Worm (Caenorhabditis elegans) whole organism, L4/young adult: ENCODE data around the gene ceh-39.
A peak's percentile ranks its signal among the peaks of the same experiment; 100 is the strongest.

Experiments used
- W03F9.2 ChIP-seq: fragments of 150-350 bp; optimal IDR thresholded peaks from 2 replicates; lab custom pipeline; 2014; ENCODE audit warnings: missing biosample characterization, missing genetic modification characterization
- dao-5 ChIP-seq: sonication (generic microtip); optimal IDR thresholded peaks from 2 replicates; lab custom pipeline; 2016; ENCODE audit warnings: missing genotype, missing genetic modification characterization, moderate library complexity, missing compliant biosample characterization
- him-1 ChIP-seq: sonication (generic microtip); optimal IDR thresholded peaks from 2 replicates; lab custom pipeline; 2016; ENCODE audit warnings: missing genotype, missing genetic modification reagents, missing genetic modification characterization, missing compliant biosample characterization

ceh-39 gene

ce11 chrX:1850525-1850924, 5.4 kb downstream of the ceh-39 start:
- TF ChIP-seq dao-5 (no peak), him-1 (no peak), W03F9.2 (tag; lab: Kevin White, UChicago) (no peak)

- TF ChIP-seq him-1 (no peak), dao-5 (no peak), W03F9.2 (tag; lab: Kevin White, UChicago) (no peak)
Measured at ce11 chrX:1848575-1848974, 7.4 kb downstream of the ceh-39 start, which contains the start of gene ceh-41. Gene ceh-41 (minus strand): TSS chrX:1848675.

- TF ChIP-seq him-1: no peak
- TF ChIP-seq dao-5: no peak
- no peak for TF ChIP-seq W03F9.2 (tag; lab: Kevin White, UChicago)
Measured at ce11 chrX:1847685-1848084, 8.3 kb downstream of the ceh-39 start.

- no peak for TF ChIP-seq him-1
- TF ChIP-seq dao-5: no peak
- no peak for TF ChIP-seq W03F9.2 (tag; lab: Kevin White, UChicago)
Measured at ce11 chrX:1845493-1845892, 10.5 kb downstream of the ceh-39 start, which contains the start of gene T26C11.4. Gene T26C11.4 (minus strand): TSS chrX:1845546.

ce11 chrX:1837703-1838102, 18.3 kb downstream of the ceh-39 start:
- TF ChIP-seq dao-5 (peak; percentile 58), W03F9.2 (tag; lab: Kevin White, UChicago) (no peak), him-1 (peak; percentile 45)

ce11 chrX:1830475-1830874, 25.5 kb downstream of the ceh-39 start:
- TF ChIP-seq him-1: no peak
- no peak for TF ChIP-seq W03F9.2 (tag; lab: Kevin White, UChicago)
- TF ChIP-seq dao-5: no peak

- no peak for TF ChIP-seq dao-5
- no peak for TF ChIP-seq him-1
- no peak for TF ChIP-seq W03F9.2 (tag; lab: Kevin White, UChicago)
Measured at ce11 chrX:1829937-1830336, 26.0 kb downstream of the ceh-39 start, which contains the start of gene C14E2.6. Gene C14E2.6 (minus strand): TSS chrX:1830037.

ce11 chrX:1826166-1826565, 29.8 kb downstream of the ceh-39 start, which contains the start of gene C14E2.1:
Gene C14E2.1 (plus strand): TSS chrX:1826466.
- TF ChIP-seq dao-5 (no peak), W03F9.2 (tag; lab: Kevin White, UChicago) (no peak), him-1 (no peak)

- TF ChIP-seq him-1: no peak
- no peak for TF ChIP-seq W03F9.2 (tag; lab: Kevin White, UChicago)
- TF ChIP-seq dao-5: no peak
Measured at ce11 chrX:1825290-1825832, 30.6 kb downstream of the ceh-39 start, which contains the start of gene C14E2.5. Gene C14E2.5 (minus strand): TSS chrX:1825340.

- TF ChIP-seq him-1: no peak
- no peak for TF ChIP-seq dao-5
- TF ChIP-seq W03F9.2 (tag; lab: Kevin White, UChicago): no peak
Measured at ce11 chrX:1821235-1821634, 34.7 kb downstream of the ceh-39 start, which contains the start of gene C14E2.4. Gene C14E2.4 (minus strand): TSS chrX:1821335.

ce11 chrX:1816106-1816505, 39.9 kb downstream of the ceh-39 start, which contains the start of gene C14E2.7:
Gene C14E2.7 (plus strand): TSS chrX:1816406.
- TF ChIP-seq him-1 (no peak), dao-5 (no peak), W03F9.2 (tag; lab: Kevin White, UChicago) (no peak)

ce11 chrX:1811436-1811835, 44.5 kb downstream of the ceh-39 start, which contains the start of gene C14E2.3:
Gene C14E2.3 (minus strand): TSS chrX:1811536.
- no peak for TF ChIP-seq dao-5
- TF ChIP-seq W03F9.2 (tag; lab: Kevin White, UChicago): no peak
- no peak for TF ChIP-seq him-1
